Worm (Caenorhabditis elegans) whole organism, L2 larva: ENCODE results near the gene cyp-35B3.
A peak's percentile ranks its signal among the peaks of the same experiment; 100 is the strongest.

Experiments used
- C34F6.9 ChIP-seq: fragments of 150-350 bp; optimal IDR thresholded peaks from 2 replicates; lab custom pipeline; 2014; ENCODE audit warnings: missing biosample characterization, missing genetic modification characterization
- F13H6.1 ChIP-seq: sonication (generic microtip); optimal IDR thresholded peaks from 2 replicates; lab custom pipeline; 2016; ENCODE audit warnings: missing genetic modification characterization, missing compliant biosample characterization
- R02D3.7 ChIP-seq: fragments of 150-350 bp; optimal IDR thresholded peaks from 2 replicates; lab custom pipeline; 2014; ENCODE audit warnings: missing biosample characterization, missing genetic modification characterization
- Y55F3AM.14 ChIP-seq: fragments of 200-800 bp; sonication (Bioruptor generic); optimal IDR thresholded peaks from 2 replicates; lab custom pipeline; 2018; ENCODE audit warnings: mild to moderate bottlenecking, missing genetic modification characterization, missing compliant biosample characterization
- ZK546.5 ChIP-seq: sonication (generic microtip); optimal IDR thresholded peaks from 2 replicates; lab custom pipeline; 2017; ENCODE audit warnings: missing biosample characterization, missing genetic modification characterization
- alr-1 ChIP-seq: fragments of 150-350 bp; optimal IDR thresholded peaks from 2 replicates; lab custom pipeline; 2014; ENCODE audit warnings: missing biosample characterization, missing genetic modification characterization
- aly-2 ChIP-seq: fragments of 150-350 bp; optimal IDR thresholded peaks from 2 replicates; lab custom pipeline; 2014; ENCODE audit warnings: missing biosample characterization, missing genetic modification characterization
- ama-1 ChIP-seq: fragments of 150-350 bp; optimal IDR thresholded peaks from 2 replicates; lab custom pipeline; 2018; ENCODE audit warnings: inconsistent platforms
- ceh-16 ChIP-seq: fragments of 150-350 bp; optimal IDR thresholded peaks from 2 replicates; lab custom pipeline; 2014; ENCODE audit warnings: missing biosample characterization, missing genetic modification characterization
- dmd-4 ChIP-seq: sonication (generic microtip); optimal IDR thresholded peaks from 2 replicates; lab custom pipeline; 2017; ENCODE audit warnings: missing biosample characterization, missing genetic modification characterization
- egl-27 ChIP-seq: sonication (generic microtip); optimal IDR thresholded peaks from 3 replicates; lab custom pipeline; 2017; ENCODE audit warnings: missing biosample characterization, missing genetic modification reagents, missing genetic modification characterization
- fos-1 ChIP-seq: fragments of 150-350 bp; optimal IDR thresholded peaks from 2 replicates; lab custom pipeline; 2014; ENCODE audit warnings: missing biosample characterization, missing genetic modification characterization
- gmeb-1 ChIP-seq: fragments of 150-350 bp; optimal IDR thresholded peaks from 2 replicates; lab custom pipeline; 2014; ENCODE audit warnings: missing biosample characterization, missing genetic modification characterization
- lin-11 ChIP-seq: fragments of 150-350 bp; sonication (generic microtip); optimal IDR thresholded peaks from 2 replicates; lab custom pipeline; 2014; ENCODE audit warnings: missing biosample characterization, missing genetic modification characterization, inconsistent platforms, mixed read lengths
- lin-39 ChIP-seq: fragments of 150-350 bp; optimal IDR thresholded peaks from 2 replicates; lab custom pipeline; 2014; ENCODE audit warnings: missing biosample characterization, missing genetic modification reagents, missing genetic modification characterization
- lsy-2 ChIP-seq, 2 experiments: fragments of 150-350 bp in 1 of 2; sonication (generic microtip) in 1 of 2; optimal IDR thresholded peaks; 2 replicates each; lab custom pipeline; 2014 to 2017; ENCODE audit warnings: missing biosample characterization in 2 of 2, missing genetic modification characterization in 2 of 2
- mab-5 ChIP-seq: fragments of 150-350 bp; optimal IDR thresholded peaks from 2 replicates; lab custom pipeline; 2014; ENCODE audit warnings: missing biosample characterization, missing genetic modification characterization
- mdl-1 ChIP-seq, 2 experiments: fragments of 150-350 bp in 1 of 2; sonication (generic microtip) in 1 of 2; optimal IDR thresholded peaks; 2 replicates each; lab custom pipeline; 2017; ENCODE audit warnings: missing biosample characterization in 2 of 2, missing genetic modification characterization in 2 of 2
- nhr-10 ChIP-seq: sonication (generic microtip); optimal IDR thresholded peaks from 2 replicates; lab custom pipeline; 2017; ENCODE audit warnings: missing biosample characterization, missing genetic modification characterization
- nhr-12 ChIP-seq: fragments of 150-350 bp; optimal IDR thresholded peaks from 2 replicates; lab custom pipeline; 2014; ENCODE audit warnings: missing biosample characterization, missing genetic modification characterization
- nhr-23 ChIP-seq: fragments of 150-350 bp; optimal IDR thresholded peaks from 2 replicates; lab custom pipeline; 2014; ENCODE audit warnings: missing biosample characterization, missing genetic modification reagents, missing genetic modification characterization
- nhr-237 ChIP-seq: fragments of 150-350 bp; optimal IDR thresholded peaks from 2 replicates; lab custom pipeline; 2014; ENCODE audit warnings: missing biosample characterization, missing genetic modification characterization
- nhr-25 ChIP-seq: fragments of 150-350 bp; sonication (generic microtip); optimal IDR thresholded peaks from 3 replicates; lab custom pipeline; 2014; ENCODE audit warnings: missing biosample characterization, missing genetic modification characterization
- nhr-6 ChIP-seq: fragments of 150-350 bp; optimal IDR thresholded peaks from 2 replicates; lab custom pipeline; 2014; ENCODE audit warnings: missing biosample characterization, missing genetic modification characterization
- nhr-77 ChIP-seq: fragments of 150-350 bp; optimal IDR thresholded peaks from 2 replicates; lab custom pipeline; 2014; ENCODE audit warnings: missing biosample characterization, missing genetic modification characterization
- peb-1 ChIP-seq: fragments of 150-350 bp; optimal IDR thresholded peaks from 2 replicates; lab custom pipeline; 2014; ENCODE audit warnings: missing biosample characterization, missing genetic modification characterization
- sem-4 ChIP-seq: fragments of 150-350 bp; optimal IDR thresholded peaks from 2 replicates; lab custom pipeline; 2014; ENCODE audit warnings: missing biosample characterization, missing genetic modification reagents, missing genetic modification characterization
- sma-3 ChIP-seq: sonication (generic microtip); optimal IDR thresholded peaks from 2 replicates; lab custom pipeline; 2016; ENCODE audit warnings: missing genetic modification reagents, missing genetic modification characterization, missing compliant biosample characterization
- sma-9 ChIP-seq, 2 experiments: fragments of 150-350 bp in 1 of 2; sonication (generic microtip) in 1 of 2; optimal IDR thresholded peaks; 2 replicates each; lab custom pipeline; 2014 to 2016; ENCODE audit warnings: missing genetic modification characterization in 2 of 2, mild to moderate bottlenecking in 1 of 2, missing biosample characterization in 1 of 2, missing compliant biosample characterization in 1 of 2, missing genetic modification reagents in 1 of 2, moderate library complexity in 1 of 2
- snpc-4 ChIP-seq: fragments of 150-350 bp; optimal IDR thresholded peaks from 2 replicates; lab custom pipeline; 2014; ENCODE audit warnings: missing biosample characterization, missing genetic modification characterization
- unc-39 ChIP-seq: fragments of 150-350 bp; optimal IDR thresholded peaks from 2 replicates; lab custom pipeline; 2014; ENCODE audit warnings: missing biosample characterization, missing genetic modification characterization
- unc-55 ChIP-seq: fragments of 150-350 bp; sonication (generic microtip); optimal IDR thresholded peaks from 3 replicates; lab custom pipeline; 2014; ENCODE audit warnings: missing biosample characterization, missing genetic modification reagents, missing genetic modification characterization
- zag-1 ChIP-seq: fragments of 150-350 bp; optimal IDR thresholded peaks from 2 replicates; lab custom pipeline; 2014; ENCODE audit warnings: missing biosample characterization, missing genetic modification characterization
- ztf-1 ChIP-seq: fragments of 200-800 bp; sonication (Bioruptor generic); conservative IDR thresholded peaks from 2 replicates; pipeline ENCODE4 v1.3.6; 2022; ENCODE audit warnings: missing genetic modification characterization, missing compliant biosample characterization
- ztf-4 ChIP-seq: fragments of 150-350 bp; optimal IDR thresholded peaks from 2 replicates; lab custom pipeline; 2014; ENCODE audit warnings: missing biosample characterization, missing genetic modification characterization

Gene cyp-35B3

ce11 chrV:3935892-3936478 is 9.2 kb upstream of the cyp-35B3 start, which contains the start of gene cyp-35A5:
cyp-35A5 (plus strand) TSS chrV:3936326.
- TF ChIP-seq fos-1 (peak; percentile 7), nhr-10 (tag; lab: Kevin White, UChicago) (no peak)

ce11 chrV:3938789-3939188 is 6.4 kb upstream of the cyp-35B3 start, which contains the start of gene cyp-35B1:
cyp-35B1 (plus strand) TSS chrV:3939032.
- TF ChIP-seq ztf-1 (GFP tag; lab: Robert Waterston, UW) (no peak), nhr-237 (tag; lab: Kevin White, UChicago) (no peak), nhr-23 (tag; lab: Kevin White, UChicago) (no peak), egl-27 (tag; lab: Kevin White, UChicago) (no peak), ama-1 (no peak)

ce11 chrV:3941860-3942259 is 3.3 kb upstream of the cyp-35B3 start, which contains the start of gene cyp-35B2:
cyp-35B2 (plus strand) TSS chrV:3942160.
- TF ChIP-seq lin-11 (tag; lab: Kevin White, UChicago) (no peak), unc-55 (GFP tag; lab: Kevin White, UChicago) (no peak), gmeb-1 (tag; lab: Kevin White, UChicago) (no peak), lin-39 (no peak), sma-3 (no peak), nhr-12 (no peak), nhr-25 (tag; lab: Kevin White, UChicago) (no peak), nhr-77 (tag; lab: Kevin White, UChicago) (no peak), F13H6.1 (tag; lab: Kevin White, UChicago) (no peak), peb-1 (no peak), mab-5 (tag; lab: Kevin White, UChicago) (no peak), dmd-4 (no peak), ZK546.5 (tag; lab: Kevin White, UChicago) (no peak), nhr-6 (no peak), snpc-4 (tag; lab: Kevin White, UChicago) (no peak), ceh-16 (tag; lab: Kevin White, UChicago) (no peak), nhr-23 (tag; lab: Kevin White, UChicago) (no peak), Y55F3AM.14 (GFP tag; lab: Kevin White, UChicago) (no peak), zag-1 (tag; lab: Kevin White, UChicago) (no peak)

ce11 chrV:3943364-3943763 is 1.8 kb upstream of the cyp-35B3 start:
- TF ChIP-seq peb-1 (no peak), Y55F3AM.14 (GFP tag; lab: Kevin White, UChicago) (no peak)

DNA sequence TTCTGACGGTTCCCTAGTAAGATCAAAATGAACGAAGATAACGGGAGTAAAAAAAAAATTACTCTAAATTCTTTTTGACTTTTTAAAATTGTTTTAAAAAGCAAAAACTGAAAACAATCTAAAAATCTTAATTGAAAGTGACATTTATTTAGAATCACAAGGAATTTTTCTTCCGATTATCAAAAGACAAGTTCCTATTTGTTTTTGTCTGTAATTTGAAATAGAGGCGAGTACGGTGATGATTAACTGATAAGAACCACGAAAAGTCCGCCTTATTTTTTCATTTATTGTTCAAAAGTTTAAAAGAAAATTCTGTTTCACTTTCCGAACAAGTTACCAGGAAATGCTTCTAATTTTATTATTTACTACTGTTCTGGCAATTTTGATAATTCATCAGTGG is 4.6 kb downstream of the cyp-35B3 start, which contains the start of gene dach-1:
TSS of gene dach-1 (plus strand) at position 301 of the 400 bp plus-strand sequence.
- no peak for TF ChIP-seq ceh-16 (tag; lab: Kevin White, UChicago)
- TF ChIP-seq sem-4 (tag; lab: Kevin White, UChicago) = no peak
- no peak for TF ChIP-seq snpc-4 (tag; lab: Kevin White, UChicago)
- TF ChIP-seq ztf-4 = no peak

ce11 chrV:3953739-3954138 is 8.6 kb downstream of the cyp-35B3 start, which contains the start of gene str-247:
str-247 (plus strand) TSS chrV:3954039.
- no peak for TF ChIP-seq ztf-4
- no peak for TF ChIP-seq R02D3.7 (tag; lab: Kevin White, UChicago)
- no peak for TF ChIP-seq nhr-10 (tag; lab: Kevin White, UChicago)
- no peak for TF ChIP-seq nhr-6
- no peak for TF ChIP-seq mab-5 (tag; lab: Kevin White, UChicago)
- no peak for TF ChIP-seq C34F6.9 (tag; lab: Kevin White, UChicago)
- no peak for TF ChIP-seq alr-1 (tag; lab: Kevin White, UChicago)
- no peak for TF ChIP-seq egl-27 (tag; lab: Kevin White, UChicago)
- no peak for TF ChIP-seq sma-9 (GFP tag; optimal IDR thresholded peaks at IDR 0.05; lab: Kevin White, UChicago)
- no peak for TF ChIP-seq sma-9 (tag; optimal IDR thresholded peaks at IDR 0.05; lab: Kevin White, UChicago)
- no peak for TF ChIP-seq peb-1
- no peak for TF ChIP-seq fos-1
- no peak for TF ChIP-seq unc-39
- no peak for TF ChIP-seq mdl-1 (tag; optimal IDR thresholded peaks at IDR 0.05; lab: Kevin White, UChicago)
- no peak for TF ChIP-seq nhr-237 (tag; lab: Kevin White, UChicago)
- TF ChIP-seq sma-3 = no peak
- no peak for TF ChIP-seq F13H6.1 (tag; lab: Kevin White, UChicago)
- no peak for TF ChIP-seq nhr-12
- TF ChIP-seq ztf-1 (GFP tag; lab: Robert Waterston, UW) = no peak
- TF ChIP-seq aly-2 (tag; lab: Kevin White, UChicago) = no peak
- no peak for TF ChIP-seq lsy-2 (tag; optimal IDR thresholded peaks at IDR 0.05; lab: Kevin White, UChicago)
